Worm (Caenorhabditis elegans): ENCODE measurements around the gene F35E8.7.
"Not testable (repeated sequence)": the region's sequence is repeated elsewhere in the genome, so short reads cannot be mapped to it uniquely, and the experiment has no call there.

ce11 chrV:15905530-15905929 lies 8.3 kb upstream of the F35E8.7 start, which contains the start of the genes F35E8.1 and F35E8.2:
- TF ChIP-seq ama-1 (optimal IDR thresholded peaks at IDR 0.05); daf-16 (GFP tag; optimal IDR thresholded peaks at IDR 0.05); zag-1 (tag; optimal IDR thresholded peaks at IDR 0.05); fos-1 (tag; optimal IDR thresholded peaks at IDR 0.05); nhr-11 (tag; optimal IDR thresholded peaks at IDR 0.05); nhr-6 (tag; optimal IDR thresholded peaks at IDR 0.05); R02D3.7 (tag; optimal IDR thresholded peaks at IDR 0.05); nhr-111 (GFP tag; optimal IDR thresholded peaks at IDR 0.05); ZK546.5 (tag; optimal IDR thresholded peaks at IDR 0.05); nhr-237 (tag; optimal IDR thresholded peaks at IDR 0.05); T26A8.4 (GFP tag; IDR thresholded peaks at IDR 0.05): not testable (repeated sequence)
- peak; percentile 46 for TF ChIP-seq daf-16 (tag; optimal IDR thresholded peaks at IDR 0.05)
